Fruit fly (Drosophila melanogaster): ENCODE data around the gene PolE2.

PolE2 gene

dm6 chr3L:5907077-5907476 is 9.8 kb upstream of the PolE2 start, which contains the start of gene CG13288:
Gene CG13288 (plus strand): TSS chr3L:5907381.
- TF ChIP-seq CG7101 (tag; optimal IDR thresholded peaks at IDR 0.05) (no peak), Hr96 (GFP tag; optimal IDR thresholded peaks at IDR 0.05) (no peak), tj (GFP tag; optimal IDR thresholded peaks at IDR 0.05) (no peak), CG33017 (tag; optimal IDR thresholded peaks at IDR 0.05) (no peak), pad (GFP tag; optimal IDR thresholded peaks at IDR 0.05) (no peak), cic (GFP tag; optimal IDR thresholded peaks at IDR 0.05) (no peak), bab1 (GFP tag; optimal IDR thresholded peaks at IDR 0.05) (no peak), CG11617 (GFP tag; optimal IDR thresholded peaks at IDR 0.05) (no peak), Mnt (GFP tag; optimal IDR thresholded peaks at IDR 0.05) (no peak), cnc (optimal IDR thresholded peaks at IDR 0.05) (no peak), CG14711 (tag; optimal IDR thresholded peaks at IDR 0.05) (no peak), CG5204 (GFP tag; optimal IDR thresholded peaks at IDR 0.05) (no peak), kay (GFP tag; ENCODE audit: borderline replicate concordance) (no peak), CG7045 (GFP tag; optimal IDR thresholded peaks at IDR 0.05) (no peak), toe (GFP tag; optimal IDR thresholded peaks at IDR 0.05) (no peak), Crg-1 (GFP tag; optimal IDR thresholded peaks at IDR 0.05) (no peak), ovo (GFP tag; optimal IDR thresholded peaks at IDR 0.05) (no peak), CG12768 (GFP tag; optimal IDR thresholded peaks at IDR 0.05) (no peak)

- TF ChIP-seq pad (GFP tag; optimal IDR thresholded peaks at IDR 0.05) (no peak), CG5204 (GFP tag; optimal IDR thresholded peaks at IDR 0.05) (no peak), Crg-1 (GFP tag; optimal IDR thresholded peaks at IDR 0.05) (no peak), toe (GFP tag; optimal IDR thresholded peaks at IDR 0.05) (no peak), CG12768 (GFP tag; optimal IDR thresholded peaks at IDR 0.05) (no peak), ovo (GFP tag; optimal IDR thresholded peaks at IDR 0.05) (no peak), cnc (optimal IDR thresholded peaks at IDR 0.05) (no peak), bab1 (GFP tag; optimal IDR thresholded peaks at IDR 0.05) (no peak), CG14711 (tag; optimal IDR thresholded peaks at IDR 0.05) (no peak), CG1620 (GFP tag; optimal IDR thresholded peaks at IDR 0.05) (no peak)
Measured at dm6 chr3L:5906599-5906998, 9.4 kb upstream of the PolE2 start, which contains the start of gene CG10486. Gene CG10486 (minus strand): TSS chr3L:5906699.

DNA sequence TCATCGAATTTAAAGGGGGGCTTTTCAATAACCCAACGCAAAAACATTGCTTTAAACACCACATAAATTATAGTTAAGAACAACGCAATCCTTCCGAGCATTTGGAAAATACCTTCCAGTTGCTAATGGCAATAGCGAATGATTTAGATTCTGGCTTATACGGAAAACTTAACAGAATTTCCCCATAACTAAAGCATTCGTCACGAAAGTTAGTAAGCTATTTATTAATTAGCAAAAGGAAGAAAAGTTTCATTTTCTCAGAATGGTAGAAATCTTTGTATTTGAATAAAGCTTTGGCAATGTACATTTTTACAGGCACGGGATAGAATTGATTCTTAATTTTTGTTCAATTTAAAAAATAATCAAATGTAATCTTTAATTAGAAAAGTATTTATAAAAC is 6.7 kb upstream of the PolE2 start, which contains the start of gene CG32413:
Gene CG32413 (minus strand): TSS at position 101 of the 400 bp plus-strand sequence.
- TF ChIP-seq tj (GFP tag; optimal IDR thresholded peaks at IDR 0.05): no peak

DNA sequence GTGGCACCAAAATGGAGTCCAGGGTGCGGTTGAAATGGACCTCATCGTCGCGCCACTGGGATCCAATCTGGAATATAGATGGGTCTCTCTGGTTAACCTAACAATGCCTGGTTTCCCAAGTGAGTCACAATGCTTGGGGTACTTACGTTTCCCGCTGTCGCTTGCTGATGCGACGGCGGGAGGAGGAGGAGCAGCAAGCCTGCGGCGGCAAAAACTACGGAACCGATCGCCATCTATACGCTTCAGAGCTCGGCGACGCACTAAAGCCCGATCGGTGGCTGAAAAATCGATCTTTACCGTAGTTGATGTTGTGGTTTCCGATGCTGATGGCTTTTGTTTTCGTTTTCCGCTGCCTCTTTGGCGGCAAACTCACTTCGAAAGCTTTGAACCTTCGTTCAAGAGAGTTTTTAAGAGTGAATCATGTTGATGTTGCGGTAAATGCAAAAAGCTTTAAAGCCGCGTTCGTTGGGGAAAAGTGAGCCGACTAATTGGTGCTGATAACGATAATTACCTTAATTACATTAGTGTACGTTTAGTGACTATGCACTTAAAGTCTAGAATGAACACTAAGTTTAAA is 5.0 kb upstream of the PolE2 start, which contains the start of gene QC:
Gene QC (minus strand): TSS at position 268 of the 577 bp plus-strand sequence.
- no peak for TF ChIP-seq CG1620 (GFP tag; optimal IDR thresholded peaks at IDR 0.05)
- no peak for TF ChIP-seq Mnt (GFP tag; optimal IDR thresholded peaks at IDR 0.05)
- peak; percentile 16 for TF ChIP-seq ovo (GFP tag; optimal IDR thresholded peaks at IDR 0.05)
- TF ChIP-seq Clk (GFP tag; optimal IDR thresholded peaks at IDR 0.05): no peak
- no peak for TF ChIP-seq CG14711 (tag; optimal IDR thresholded peaks at IDR 0.05)
- TF ChIP-seq cnc (optimal IDR thresholded peaks at IDR 0.05): no peak
- TF ChIP-seq Hr96 (GFP tag; optimal IDR thresholded peaks at IDR 0.05): no peak
- TF ChIP-seq pad (GFP tag; optimal IDR thresholded peaks at IDR 0.05): peak; percentile 50
- TF ChIP-seq kay (GFP tag; ENCODE audit: borderline replicate concordance): no peak

DNA sequence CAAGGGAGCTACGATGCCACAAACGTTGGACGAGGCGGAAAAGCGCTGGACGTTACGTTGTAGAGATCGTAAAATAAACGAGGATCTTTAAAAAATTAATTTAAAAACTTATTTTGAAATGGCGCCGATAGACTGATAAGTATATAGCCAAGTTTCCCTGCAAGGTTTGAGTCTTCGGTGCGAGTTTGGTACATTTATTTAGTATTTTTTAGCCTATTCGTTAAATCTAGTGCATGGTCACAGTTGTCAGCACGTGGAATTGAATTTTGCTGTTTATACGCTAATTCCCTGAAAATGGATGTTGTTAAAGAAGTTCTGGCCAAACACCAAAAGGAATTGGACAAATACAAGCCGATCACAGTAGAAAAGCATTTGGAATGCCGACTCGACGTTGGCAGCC is 2.1 kb upstream of the PolE2 start, which contains the start of gene CG32409:
Gene CG32409 (plus strand): TSS at position 224 of the 400 bp plus-strand sequence.
- TF ChIP-seq Mnt (GFP tag; optimal IDR thresholded peaks at IDR 0.05) (peak; percentile 98), CG33017 (tag; optimal IDR thresholded peaks at IDR 0.05) (no peak)

DNA sequence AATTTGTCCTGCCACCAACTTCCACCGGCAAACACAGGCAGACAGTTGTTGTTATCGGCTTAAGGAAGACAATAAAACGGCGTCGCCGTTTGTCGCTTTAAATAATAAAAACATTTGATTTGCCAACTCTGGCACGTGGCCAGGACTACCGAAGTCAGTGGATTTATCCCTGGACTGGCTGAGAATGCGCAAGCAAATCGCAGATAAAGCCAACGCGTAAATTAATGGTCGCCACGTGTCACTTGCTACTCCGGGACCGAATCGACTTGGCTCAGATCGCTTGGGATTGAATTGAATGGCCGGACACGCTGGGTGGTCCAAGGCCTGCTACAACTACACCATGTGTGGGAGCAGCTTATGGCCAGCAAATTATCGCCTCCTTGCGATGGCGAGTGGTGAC is 4.2 kb downstream of the PolE2 start:
- TF ChIP-seq CG7045 (GFP tag; optimal IDR thresholded peaks at IDR 0.05) (no peak), cnc (optimal IDR thresholded peaks at IDR 0.05) (no peak), CG33017 (tag; optimal IDR thresholded peaks at IDR 0.05) (no peak), CG12768 (GFP tag; optimal IDR thresholded peaks at IDR 0.05) (no peak), Hr96 (GFP tag; optimal IDR thresholded peaks at IDR 0.05) (no peak), kay (GFP tag; ENCODE audit: borderline replicate concordance) (no peak), Crg-1 (GFP tag; optimal IDR thresholded peaks at IDR 0.05) (no peak), CG5204 (GFP tag; optimal IDR thresholded peaks at IDR 0.05) (no peak), ovo (GFP tag; optimal IDR thresholded peaks at IDR 0.05) (no peak), CG11617 (GFP tag; optimal IDR thresholded peaks at IDR 0.05) (no peak), Mnt (GFP tag; optimal IDR thresholded peaks at IDR 0.05) (no peak), CG1620 (GFP tag; optimal IDR thresholded peaks at IDR 0.05) (no peak), tj (GFP tag; optimal IDR thresholded peaks at IDR 0.05) (no peak), cic (GFP tag; optimal IDR thresholded peaks at IDR 0.05) (no peak), CG7101 (tag; optimal IDR thresholded peaks at IDR 0.05) (no peak), toe (GFP tag; optimal IDR thresholded peaks at IDR 0.05) (no peak), bab1 (GFP tag; optimal IDR thresholded peaks at IDR 0.05) (no peak), Clk (GFP tag; optimal IDR thresholded peaks at IDR 0.05) (no peak), CG14711 (tag; optimal IDR thresholded peaks at IDR 0.05) (no peak), pad (GFP tag; optimal IDR thresholded peaks at IDR 0.05) (no peak)

DNA sequence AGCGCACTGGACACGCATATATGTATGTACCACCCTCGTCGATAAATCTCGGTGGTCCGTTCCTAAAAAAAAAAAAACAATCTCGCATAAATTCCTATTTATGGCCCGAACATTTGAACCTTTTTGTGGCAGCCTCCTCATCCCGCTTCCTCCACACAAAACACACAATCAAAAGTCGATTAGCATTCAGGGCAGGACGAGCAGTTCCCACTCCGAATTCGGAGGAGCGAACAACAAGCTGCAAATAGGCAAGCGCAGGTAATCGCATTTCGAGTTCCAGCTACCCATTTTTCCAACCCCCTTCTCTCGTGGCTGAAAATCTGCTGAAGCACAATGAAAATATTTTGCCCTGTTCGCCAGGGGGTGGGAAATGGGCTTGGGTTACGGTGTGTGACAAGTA is 5.4 kb downstream of the PolE2 start:
- no peak for TF ChIP-seq ovo (GFP tag; optimal IDR thresholded peaks at IDR 0.05)
- no peak for TF ChIP-seq Clk (GFP tag; optimal IDR thresholded peaks at IDR 0.05)
- no peak for TF ChIP-seq bab1 (GFP tag; optimal IDR thresholded peaks at IDR 0.05)
- no peak for TF ChIP-seq CG33017 (tag; optimal IDR thresholded peaks at IDR 0.05)
- TF ChIP-seq cnc (optimal IDR thresholded peaks at IDR 0.05): no peak
- TF ChIP-seq CG5204 (GFP tag; optimal IDR thresholded peaks at IDR 0.05): no peak
- TF ChIP-seq CG7045 (GFP tag; optimal IDR thresholded peaks at IDR 0.05): no peak
